Fruit fly (Drosophila melanogaster) whole organism, prepupa: ENCODE results near the gene Trf5.

Experiments used
- Blimp-1 ChIP-seq: fragments of 200-800 bp; sonication (Bioruptor generic); optimal IDR thresholded peaks from 3 replicates; lab custom pipeline; 2017; ENCODE audit warnings: missing biosample characterization, missing genetic modification characterization, mild to moderate bottlenecking, moderate library complexity, missing genetic modification reagents
- CG10669 ChIP-seq: fragments of 200-800 bp; sonication (Bioruptor generic); optimal IDR thresholded peaks from 3 replicates; lab custom pipeline; 2018; ENCODE audit warnings: missing biosample characterization, mild to moderate bottlenecking, missing genetic modification characterization, moderate library complexity
- CG11762 ChIP-seq: fragments of 200-800 bp; sonication (Bioruptor generic); optimal IDR thresholded peaks from 3 replicates; lab custom pipeline; 2016; ENCODE audit warnings: missing biosample characterization, missing genetic modification characterization; ENCODE audit not compliant: insufficient read depth
- CG11902 ChIP-seq: fragments of 200-800 bp; sonication (Bioruptor generic); optimal IDR thresholded peaks from 3 replicates; lab custom pipeline; 2016; ENCODE audit warnings: missing biosample characterization, missing genetic modification characterization
- CG15336 ChIP-seq: fragments of 200-800 bp; sonication (Bioruptor generic); IDR thresholded peaks from 2 replicates; pipeline ENCODE4 v1.3.6; 2022; ENCODE audit warnings: missing biosample characterization, missing genetic modification characterization
- CG1621 ChIP-seq: fragments of 200-800 bp; sonication (Bioruptor generic); optimal IDR thresholded peaks from 3 replicates; lab custom pipeline; 2018; ENCODE audit warnings: missing biosample characterization, mild to moderate bottlenecking, missing genetic modification characterization
- CG16779 ChIP-seq: fragments of 200-800 bp; sonication (Bioruptor generic); optimal IDR thresholded peaks from 3 replicates; lab custom pipeline; 2017; ENCODE audit warnings: missing biosample characterization, mild to moderate bottlenecking, missing genetic modification characterization
- CG34406 ChIP-seq: fragments of 200-800 bp; sonication (Bioruptor generic); optimal IDR thresholded peaks from 3 replicates; lab custom pipeline; 2016; ENCODE audit warnings: missing biosample characterization, missing genetic modification characterization
- CG3919 ChIP-seq: fragments of 200-800 bp; sonication (Bioruptor generic); optimal IDR thresholded peaks from 3 replicates; lab custom pipeline; 2016; ENCODE audit warnings: missing biosample characterization, missing genetic modification characterization
- CG6163 ChIP-seq: fragments of 200-800 bp; sonication (Bioruptor generic); IDR thresholded peaks from 3 replicates; pipeline ENCODE4 v1.3.6; 2022; ENCODE audit warnings: missing biosample characterization, missing genetic modification characterization
- CG6276 ChIP-seq: fragments of 200-800 bp; sonication (Bioruptor generic); optimal IDR thresholded peaks from 2 replicates; lab custom pipeline; 2017; ENCODE audit warnings: missing biosample characterization, mild to moderate bottlenecking, missing genetic modification characterization
- CG6808 ChIP-seq: fragments of 200-800 bp; sonication (Bioruptor generic); optimal IDR thresholded peaks from 3 replicates; lab custom pipeline; 2017; ENCODE audit warnings: missing biosample characterization, missing genetic modification characterization, mild to moderate bottlenecking, moderate library complexity, missing genetic modification reagents
- CG6854 ChIP-seq: fragments of 200-800 bp; sonication (Bioruptor generic); optimal IDR thresholded peaks from 2 replicates; lab custom pipeline; 2017; ENCODE audit warnings: missing biosample characterization, mild to moderate bottlenecking, missing genetic modification characterization
- CG8319 ChIP-seq: fragments of 200-800 bp; sonication (Bioruptor generic); optimal IDR thresholded peaks from 3 replicates; lab custom pipeline; 2016; ENCODE audit warnings: missing biosample characterization, missing genetic modification characterization
- CG9139 ChIP-seq: fragments of 200-800 bp; sonication (Bioruptor generic); optimal IDR thresholded peaks from 3 replicates; lab custom pipeline; 2017; ENCODE audit warnings: missing biosample characterization, mild to moderate bottlenecking, missing genetic modification characterization
- Eip75B ChIP-seq: fragments of 200-800 bp; sonication (Bioruptor generic); optimal IDR thresholded peaks from 3 replicates; lab custom pipeline; 2016; ENCODE audit warnings: missing biosample characterization, missing genetic modification characterization
- Eip78C ChIP-seq: fragments of 200-800 bp; sonication (Bioruptor generic); peaks from one replicate; lab custom pipeline; 2016; ENCODE audit warnings: missing biosample characterization, missing genetic modification characterization
- Ets21C ChIP-seq: fragments of 200-800 bp; sonication (Bioruptor generic); optimal IDR thresholded peaks from 3 replicates; lab custom pipeline; 2016; ENCODE audit warnings: missing biosample characterization, missing genetic modification characterization
- Gug ChIP-seq: fragments of 200-800 bp; sonication (Bioruptor generic); IDR thresholded peaks from 2 replicates; pipeline ENCODE4 v1.3.6; 2022; ENCODE audit warnings: missing biosample characterization, missing genetic modification characterization
- Hr38 ChIP-seq: sonication (Bioruptor generic); optimal IDR thresholded peaks from 2 replicates; lab custom pipeline; 2016; ENCODE audit warnings: missing biosample characterization, missing genetic modification characterization
- Hr39 ChIP-seq: fragments of 200-800 bp; sonication (Bioruptor generic); optimal IDR thresholded peaks from 2 replicates; lab custom pipeline; 2016; ENCODE audit warnings: missing biosample characterization, missing genetic modification characterization
- Hr4 ChIP-seq: fragments of 200-800 bp; sonication (Bioruptor generic); optimal IDR thresholded peaks from 3 replicates; lab custom pipeline; 2016; ENCODE audit warnings: missing biosample characterization, missing genetic modification characterization
- Met ChIP-seq: fragments of 200-800 bp; sonication (Bioruptor generic); optimal IDR thresholded peaks from 3 replicates; lab custom pipeline; 2016; ENCODE audit warnings: missing biosample characterization, missing genetic modification characterization
- OdsH ChIP-seq: fragments of 200-800 bp; sonication (Bioruptor generic); optimal IDR thresholded peaks from 3 replicates; lab custom pipeline; 2016; ENCODE audit warnings: missing biosample characterization, missing genetic modification characterization
- Sox14 ChIP-seq: fragments of 200-800 bp; sonication (Bioruptor generic); optimal IDR thresholded peaks from 3 replicates; lab custom pipeline; 2016; ENCODE audit warnings: missing biosample characterization, missing genetic modification characterization
- Sox15 ChIP-seq: fragments of 200-800 bp; sonication (Bioruptor generic); optimal IDR thresholded peaks from 3 replicates; lab custom pipeline; 2016; ENCODE audit warnings: missing biosample characterization, missing genetic modification characterization
- achi ChIP-seq: fragments of 200-800 bp; sonication (Bioruptor generic); optimal IDR thresholded peaks from 3 replicates; lab custom pipeline; 2016; ENCODE audit warnings: missing biosample characterization, missing genetic modification characterization
- dac ChIP-seq: fragments of 200-800 bp; sonication (Bioruptor generic); optimal IDR thresholded peaks from 2 replicates; lab custom pipeline; 2017; ENCODE audit warnings: missing biosample characterization, mild to moderate bottlenecking, missing genetic modification characterization
- dsx ChIP-seq: fragments of 200-800 bp; optimal IDR thresholded peaks from 3 replicates; lab custom pipeline; 2019; ENCODE audit warnings: missing biosample characterization, mild to moderate bottlenecking, missing genetic modification characterization, moderate library complexity; ENCODE audit not compliant: poor library complexity, severe bottlenecking
- eg ChIP-seq: fragments of 200-800 bp; sonication (Bioruptor generic); IDR thresholded peaks from 3 replicates; pipeline ENCODE4 v1.3.6; 2022; ENCODE audit warnings: missing biosample characterization, missing genetic modification characterization
- esn ChIP-seq: fragments of 200-800 bp; sonication (Bioruptor generic); optimal IDR thresholded peaks from 2 replicates; lab custom pipeline; 2016; ENCODE audit warnings: missing biosample characterization, mild to moderate bottlenecking, missing genetic modification characterization, moderate library complexity
- fd59A ChIP-seq: fragments of 200-800 bp; sonication (Bioruptor generic); optimal IDR thresholded peaks from 2 replicates; lab custom pipeline; 2017; ENCODE audit warnings: missing biosample characterization, mild to moderate bottlenecking, missing genetic modification characterization, missing genetic modification reagents
- fd85E ChIP-seq: fragments of 200-800 bp; sonication (Bioruptor generic); optimal IDR thresholded peaks from 3 replicates; lab custom pipeline; 2016; ENCODE audit warnings: missing biosample characterization, missing genetic modification characterization
- fkh ChIP-seq: fragments of 200-800 bp; sonication (Bioruptor generic); optimal IDR thresholded peaks from 3 replicates; lab custom pipeline; 2017; ENCODE audit warnings: missing biosample characterization, mild to moderate bottlenecking, missing genetic modification characterization, moderate library complexity
- lz ChIP-seq: fragments of 200-800 bp; sonication (Bioruptor generic); optimal IDR thresholded peaks from 3 replicates; lab custom pipeline; 2016; ENCODE audit warnings: missing biosample characterization, missing genetic modification characterization
- pdm3 ChIP-seq: fragments of 200-800 bp; sonication (Bioruptor generic); optimal IDR thresholded peaks from 3 replicates; lab custom pipeline; 2016; ENCODE audit warnings: missing biosample characterization, missing genetic modification characterization
- salr ChIP-seq, 2 experiments: fragments of 200-800 bp; sonication (Bioruptor generic); optimal IDR thresholded peaks; 3 replicates each; lab custom pipeline; 2016 to 2018; ENCODE audit warnings: missing biosample characterization in 2 of 2, missing genetic modification characterization in 2 of 2, mild to moderate bottlenecking in 1 of 2
- ss ChIP-seq, 2 experiments: fragments of 200-800 bp; sonication (Bioruptor generic); optimal IDR thresholded peaks; 2 replicates in 1 of 2; 3 replicates in 1 of 2; lab custom pipeline; 2017 to 2018; ENCODE audit warnings: mild to moderate bottlenecking in 2 of 2, missing biosample characterization in 2 of 2, missing genetic modification characterization in 2 of 2, moderate library complexity in 1 of 2
- svp ChIP-seq: fragments of 200-800 bp; sonication (Bioruptor generic); peaks from one replicate; lab custom pipeline; 2016; ENCODE audit warnings: missing biosample characterization, missing genetic modification characterization
- topi ChIP-seq: fragments of 200-800 bp; sonication (Bioruptor generic); optimal IDR thresholded peaks from 3 replicates; lab custom pipeline; 2016; ENCODE audit warnings: missing biosample characterization, missing genetic modification characterization
- vri ChIP-seq: fragments of 200-800 bp; sonication (Bioruptor generic); optimal IDR thresholded peaks from 3 replicates; lab custom pipeline; 2016; ENCODE audit warnings: missing biosample characterization, mild to moderate bottlenecking, missing genetic modification characterization

The Trf5 gene

DNA sequence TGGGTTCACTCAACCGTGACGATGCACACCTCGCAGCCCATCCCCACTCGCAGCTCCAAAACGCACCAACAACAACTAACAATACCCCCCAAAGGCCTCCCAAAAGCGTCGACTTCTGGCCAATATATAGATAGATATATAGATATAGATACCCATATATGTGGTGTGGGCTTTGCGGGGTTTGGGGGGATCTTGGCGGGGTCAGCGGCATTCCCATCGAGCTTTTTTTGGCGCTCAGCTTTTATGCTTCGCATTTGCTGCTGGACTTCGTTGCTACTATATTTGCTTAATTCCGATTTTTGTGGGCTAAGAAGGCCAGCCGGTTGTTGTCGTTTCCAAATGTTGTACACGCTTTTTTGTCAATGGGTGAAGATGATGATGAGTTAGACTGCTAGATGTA lies 31.1 kb upstream of the Trf5 start:
- TF ChIP-seq Eip78C (peak; percentile 14), fkh (GFP tag; lab: Kevin White, UChicago) (no peak)

DNA sequence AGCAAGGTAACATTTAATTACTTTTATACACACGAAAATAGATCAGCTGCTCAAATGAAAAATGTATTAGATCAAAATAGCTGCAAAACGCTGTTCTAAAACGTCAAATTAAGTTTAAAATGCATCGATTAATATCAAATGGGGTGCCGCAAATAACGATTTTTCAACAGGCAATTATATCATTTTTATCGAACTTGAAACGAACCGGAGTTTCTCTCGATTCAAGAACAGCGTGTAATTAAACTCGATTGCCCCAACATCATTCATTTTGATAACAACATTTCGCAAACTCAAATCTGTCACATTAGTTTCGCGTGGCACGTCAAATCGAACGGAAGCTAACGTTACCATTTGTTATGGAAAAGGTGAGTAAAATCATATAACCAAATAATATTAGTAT lies 29.1 kb upstream of the Trf5 start, which contains the start of gene CG31689:
Gene CG31689, plus strand, starts transcription at position 301 of the 400 bp plus-strand sequence.
- no peak for TF ChIP-seq CG9139 (GFP tag; lab: Kevin White, UChicago)
- TF ChIP-seq Ets21C (GFP tag; lab: Kevin White, UChicago): no peak
- no peak for TF ChIP-seq CG8319 (GFP tag; lab: Kevin White, UChicago)

DNA sequence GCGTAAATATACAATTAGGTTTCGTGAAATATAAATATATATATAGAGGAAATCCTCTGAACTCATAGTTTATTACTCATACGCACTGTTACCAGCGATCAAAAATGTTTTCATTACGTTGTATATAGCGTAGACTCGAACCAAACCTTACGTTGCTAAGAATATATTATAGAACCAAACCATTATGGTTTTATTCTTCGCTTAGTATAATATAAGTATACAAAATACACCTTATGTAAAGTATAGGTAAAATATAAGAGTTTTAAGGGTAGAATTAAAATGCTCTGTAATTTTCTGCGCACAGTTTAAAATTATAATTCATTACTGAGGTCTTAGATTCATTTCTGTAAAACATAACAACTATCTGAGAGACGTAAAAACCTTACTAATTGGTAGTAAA lies 28.2 kb upstream of the Trf5 start:
- no peak for TF ChIP-seq Gug (GFP tag; lab: Robert Waterston, UW)
- TF ChIP-seq achi (GFP tag; lab: Kevin White, UChicago): no peak
- no peak for TF ChIP-seq CG6163
- peak; percentile 13 for TF ChIP-seq dsx (GFP tag; lab: Kevin White, UChicago)
- no peak for TF ChIP-seq CG6808 (GFP tag; lab: Kevin White, UChicago)

DNA sequence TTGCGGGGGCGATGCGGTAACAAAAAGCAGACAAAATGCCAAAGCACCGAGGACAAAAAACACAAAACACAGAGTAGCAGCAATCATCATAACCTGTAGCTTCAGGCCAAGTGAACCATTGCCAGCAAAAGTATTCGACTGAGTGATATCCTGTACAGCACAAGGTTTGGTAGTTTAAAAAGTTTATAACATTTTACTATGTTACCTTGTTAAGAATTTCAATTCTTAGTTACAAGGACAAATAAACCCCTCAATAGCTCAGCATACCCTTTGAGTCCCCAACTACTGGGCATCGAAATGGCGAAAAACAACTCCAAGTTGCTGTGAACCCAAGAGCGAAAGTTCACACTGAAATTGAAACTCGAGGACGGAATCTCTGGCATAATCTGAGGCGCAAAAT lies 26.9 kb upstream of the Trf5 start:
- TF ChIP-seq Sox14 (GFP tag; lab: Kevin White, UChicago) (no peak), Met (no peak), CG6808 (GFP tag; lab: Kevin White, UChicago) (no peak), Hr39 (GFP tag; lab: Kevin White, UChicago) (no peak), fd85E (no peak), CG8319 (GFP tag; lab: Kevin White, UChicago) (no peak), vri (GFP tag; lab: Kevin White, UChicago) (no peak), Blimp-1 (no peak), topi (GFP tag; lab: Kevin White, UChicago) (no peak), dac (no peak), fkh (GFP tag; lab: Kevin White, UChicago) (no peak), CG6854 (GFP tag; lab: Kevin White, UChicago) (no peak), CG1621 (no peak), lz (GFP tag; lab: Kevin White, UChicago) (no peak), Hr38 (GFP tag; lab: Kevin White, UChicago) (no peak), ss (GFP tag; optimal IDR thresholded peaks at IDR 0.05; lab: Kevin White, UChicago) (no peak), CG6276 (GFP tag; lab: Kevin White, UChicago) (no peak), CG11762 (no peak)

DNA sequence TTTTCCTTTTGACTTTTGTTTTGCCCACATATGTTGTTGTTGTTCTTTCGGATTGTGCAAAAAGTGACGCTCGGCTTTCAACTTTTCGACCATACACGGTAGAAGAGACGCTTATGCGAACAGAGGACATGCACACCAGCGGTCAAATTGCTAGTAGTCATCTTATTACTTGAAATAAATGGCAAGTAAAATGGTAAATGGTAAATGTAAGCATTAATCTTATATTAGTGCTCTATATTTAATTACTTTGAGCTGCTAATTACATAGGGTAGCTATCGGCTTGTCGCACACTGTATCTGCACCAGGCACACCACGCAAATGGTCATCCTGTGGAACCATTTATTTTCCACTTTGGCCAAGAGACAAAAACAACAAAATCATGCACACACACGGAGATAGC lies 25.1 kb upstream of the Trf5 start:
- no peak for TF ChIP-seq CG6854 (GFP tag; lab: Kevin White, UChicago)
- no peak for TF ChIP-seq Sox15 (GFP tag; lab: Kevin White, UChicago)
- no peak for TF ChIP-seq OdsH
- peak; percentile 4 for TF ChIP-seq fd59A (GFP tag; lab: Kevin White, UChicago)
- TF ChIP-seq CG3919 (GFP tag; lab: Kevin White, UChicago): no peak
- TF ChIP-seq Hr39 (GFP tag; lab: Kevin White, UChicago): no peak
- 0 out of 3 replicates have a peak, but pooled peaks have one; percentile 22 for TF ChIP-seq CG6163
- no peak for TF ChIP-seq esn (GFP tag; lab: Kevin White, UChicago)
- no peak for TF ChIP-seq CG10669 (GFP tag; lab: Kevin White, UChicago)
- TF ChIP-seq CG11902 (GFP tag; lab: Kevin White, UChicago): no peak
- TF ChIP-seq CG1621: no peak
- TF ChIP-seq Eip78C: peak; percentile 40
- no peak for TF ChIP-seq pdm3 (GFP tag; lab: Kevin White, UChicago)
- TF ChIP-seq CG16779 (tag; lab: Kevin White, UChicago): no peak
- 0 out of 3 replicates have a peak, but pooled peaks have one; percentile 21 for TF ChIP-seq eg (GFP tag; lab: Robert Waterston, UW)
- TF ChIP-seq lz (GFP tag; lab: Kevin White, UChicago): no peak
- no peak for TF ChIP-seq CG34406 (GFP tag; lab: Kevin White, UChicago)
- no peak for TF ChIP-seq Sox14 (GFP tag; lab: Kevin White, UChicago)
- TF ChIP-seq Hr4 (GFP tag; lab: Kevin White, UChicago): peak; percentile 3
- TF ChIP-seq fkh (GFP tag; lab: Kevin White, UChicago): no peak
- TF ChIP-seq CG15336 (GFP tag; lab: Robert Waterston, UW): no peak
- peak; percentile 65 for TF ChIP-seq svp
- TF ChIP-seq Eip75B (GFP tag; lab: Kevin White, UChicago): no peak
- TF ChIP-seq Hr38 (GFP tag; lab: Kevin White, UChicago): no peak
- no peak for TF ChIP-seq salr (GFP tag; optimal IDR thresholded peaks at IDR 0.05; lab: Kevin White, UChicago)
